Worm (Caenorhabditis elegans) whole organism, mixed stage, embryonic: ENCODE results near the gene ZK822.9.

Source experiments
- blmp-1 ChIP-seq: fragments of 150-350 bp; optimal IDR thresholded peaks from 2 replicates; lab custom pipeline; 2014; ENCODE audit warnings: missing biosample characterization, missing genetic modification characterization
- elt-1 ChIP-seq: sonication (generic microtip); optimal IDR thresholded peaks from 2 replicates; lab custom pipeline; 2017; ENCODE audit warnings: missing genetic modification characterization, mild to moderate bottlenecking, missing compliant biosample characterization, antibody characterized with exemption, moderate library complexity, borderline replicate concordance; ENCODE audit not compliant: insufficient read depth
- sptf-1 ChIP-seq: sonication (generic microtip); optimal IDR thresholded peaks from 2 replicates; lab custom pipeline; 2017; ENCODE audit warnings: mild to moderate bottlenecking, missing genetic modification characterization, moderate library complexity, missing compliant biosample characterization
- zip-8 ChIP-seq: fragments of 150-350 bp; optimal IDR thresholded peaks from 2 replicates; lab custom pipeline; 2014; ENCODE audit warnings: missing biosample characterization, missing genetic modification characterization

- TF ChIP-seq zip-8 (tag; lab: Kevin White, UChicago) = no peak
- no peak for TF ChIP-seq blmp-1 (tag; lab: Kevin White, UChicago)
- TF ChIP-seq elt-1 = no peak
- TF ChIP-seq sptf-1 (tag; lab: Kevin White, UChicago) = no peak
These were observed 41.3 kb downstream of the ZK822.9 start for ce11 chrIV:11957074-11957473.
